Fruit fly (Drosophila melanogaster) Kc167 (cell line): ENCODE data around the gene CycT.

Experiments used
- Sin3A ChIP-seq: fragments of >200 bp; optimal IDR thresholded peaks from 2 replicates; lab custom pipeline; 2018; ENCODE audit warnings: missing external identifiers
- psq ChIP-seq: fragments of >200 bp; optimal IDR thresholded peaks from 2 replicates; lab custom pipeline; 2017; ENCODE audit warnings: missing external identifiers
- ttk ChIP-seq: sonication (Bioruptor generic); optimal IDR thresholded peaks from 2 replicates; lab custom pipeline; 2017; ENCODE audit warnings: missing external identifiers

DNA sequence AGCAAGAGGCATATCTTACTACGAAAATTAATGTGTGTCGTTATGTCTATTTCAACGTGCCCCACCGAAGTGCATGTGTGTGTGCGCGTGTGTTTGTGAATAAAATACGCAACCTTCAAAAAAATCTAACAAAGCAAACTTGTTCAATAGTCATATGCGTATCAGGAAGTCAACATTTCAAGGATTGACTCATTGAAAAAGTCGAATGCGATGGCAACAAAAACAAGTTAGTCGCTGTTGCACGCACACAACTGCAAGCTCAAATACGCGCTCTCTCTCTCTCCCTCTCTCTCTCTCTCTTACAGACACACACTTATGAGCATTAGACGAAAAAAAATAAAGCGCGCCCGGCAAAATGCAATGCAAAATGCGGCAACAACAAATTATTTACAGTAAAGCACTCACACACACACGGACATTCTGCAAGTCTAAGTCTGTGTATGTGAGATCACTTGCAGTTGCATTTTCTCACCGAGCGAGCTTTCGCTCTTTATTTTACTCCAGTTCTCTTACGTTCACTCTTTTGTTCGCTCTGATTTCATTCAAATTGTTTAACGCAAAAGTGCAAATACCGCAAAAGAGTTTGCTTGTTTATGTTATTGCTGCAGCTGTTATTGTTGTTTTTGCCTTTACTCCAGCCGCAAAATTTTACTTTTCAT is 49.2 kb upstream of the CycT start:
- TF ChIP-seq psq (lab: Kevin White, UChicago) (no peak), Sin3A (lab: Kevin White, UChicago) (no peak), ttk (lab: Kevin White, UChicago) (no peak)
